Fruit fly (Drosophila melanogaster): Measurements from ENCODE around the gene eIF4E4.

eIF4E4 gene

DNA sequence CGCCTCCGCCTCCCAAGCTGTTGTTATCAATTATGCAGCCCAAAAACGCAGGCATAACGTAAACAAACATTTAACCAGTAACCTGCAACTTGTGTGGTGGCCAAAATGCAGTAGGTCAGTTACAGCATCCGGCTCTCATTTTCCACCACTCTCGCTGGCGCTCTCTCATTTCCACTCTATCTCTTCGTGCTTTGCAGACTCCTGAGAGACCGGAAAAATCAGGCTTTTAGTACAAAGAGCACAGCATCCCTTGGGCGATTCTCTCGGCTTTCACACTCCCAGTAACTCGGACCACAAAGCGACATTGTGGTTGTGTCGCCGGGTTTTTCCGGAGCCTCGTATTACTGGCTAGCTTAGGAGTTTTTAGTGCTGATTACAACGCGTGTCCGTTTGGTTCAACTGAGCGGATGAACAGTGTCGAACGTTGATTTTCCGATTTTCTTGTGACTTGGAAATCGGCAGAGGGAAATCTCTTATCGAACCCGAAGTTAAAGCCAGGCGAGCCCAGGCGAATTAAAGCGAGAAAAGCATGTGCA, 41.7 kb downstream of the eIF4E4 start, which contains the start of gene GluRIA:
GluRIA (plus strand) TSS at position 364 of the 536 bp plus-strand sequence.
- TF ChIP-seq CG8478 (optimal IDR thresholded peaks at IDR 0.05) (no peak), EcR (GFP tag; optimal IDR thresholded peaks at IDR 0.05) (no peak)

DNA sequence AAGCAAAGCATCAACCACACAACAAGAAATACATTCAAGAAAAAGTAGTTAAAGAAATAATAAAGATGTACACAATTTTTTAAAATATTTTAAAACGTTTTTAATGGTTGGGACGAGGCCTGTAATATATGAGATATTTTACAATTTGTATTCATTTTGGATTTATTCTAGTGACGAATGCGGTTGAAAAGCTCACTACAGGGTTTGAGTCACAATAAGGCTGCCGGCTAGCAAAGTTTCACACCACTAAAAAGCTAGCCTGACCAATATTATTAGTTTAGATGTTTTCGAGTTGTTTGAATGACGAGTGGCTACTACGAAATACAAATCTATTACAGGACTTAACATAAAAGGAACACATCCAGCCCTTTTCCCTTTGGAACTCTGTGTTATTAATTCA, 46.4 kb downstream of the eIF4E4 start:
- no peak for TF ChIP-seq Dll (optimal IDR thresholded peaks at IDR 0.05)
- no peak for TF ChIP-seq pan (optimal IDR thresholded peaks at IDR 0.05)
- no peak for TF ChIP-seq psq (optimal IDR thresholded peaks at IDR 0.05)

DNA sequence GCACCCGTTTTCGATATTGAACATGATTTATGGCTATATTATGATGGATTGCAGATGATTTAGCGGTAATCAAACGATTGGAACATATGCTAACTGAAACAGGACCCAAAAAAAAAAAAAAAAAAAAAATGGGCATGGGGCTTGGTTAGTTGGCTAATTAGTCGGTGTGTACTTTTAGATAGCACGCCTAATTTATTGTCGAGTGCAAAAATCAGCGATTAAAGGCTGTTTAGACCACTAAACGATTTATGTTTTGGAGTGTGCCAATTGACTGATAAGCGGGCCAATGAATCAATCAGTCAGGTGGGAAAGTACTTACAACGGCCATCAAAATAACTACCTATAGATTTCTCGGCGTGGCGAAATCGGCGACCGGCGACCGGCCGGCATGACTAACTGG, 50.3 kb downstream of the eIF4E4 start:
- TF ChIP-seq EcR (GFP tag; optimal IDR thresholded peaks at IDR 0.05) (no peak), pan (optimal IDR thresholded peaks at IDR 0.05) (no peak), Dll (optimal IDR thresholded peaks at IDR 0.05) (no peak), usp (GFP tag; optimal IDR thresholded peaks at IDR 0.05) (no peak), psq (optimal IDR thresholded peaks at IDR 0.05) (no peak), CG8478 (optimal IDR thresholded peaks at IDR 0.05) (no peak)
